Fruit fly (Drosophila melanogaster) whole organism, embryonic: ENCODE data around the gene CG32846.

Experiments
- Ada2b ChIP-seq: fragments of 200-800 bp; sonication (Bioruptor generic); IDR thresholded peaks from 2 replicates; pipeline ENCODE4 v1.3.6; 2022; ENCODE audit warnings: missing biosample characterization, missing genetic modification characterization
- CG10147 ChIP-seq: fragments of 200-800 bp; sonication (Bioruptor generic); optimal IDR thresholded peaks from 2 replicates; lab custom pipeline; 2019; ENCODE audit warnings: missing biosample characterization, mild to moderate bottlenecking, missing genetic modification characterization, moderate library complexity
- CG10543 ChIP-seq: fragments of 200-800 bp; sonication (Bioruptor generic); optimal IDR thresholded peaks from 3 replicates; lab custom pipeline; 2017; ENCODE audit warnings: missing biosample characterization, mild to moderate bottlenecking, missing genetic modification characterization, moderate library complexity
- CG10565 ChIP-seq: fragments of 200-800 bp; sonication (Bioruptor generic); optimal IDR thresholded peaks from 3 replicates; lab custom pipeline; 2016; ENCODE audit warnings: missing biosample characterization, mild to moderate bottlenecking, missing genetic modification characterization
- CG10959 ChIP-seq: fragments of 200-800 bp; sonication (Bioruptor generic); IDR thresholded peaks from 2 replicates; pipeline ENCODE4 v1.3.6; 2022; ENCODE audit warnings: missing biosample characterization, missing genetic modification characterization
- CG11247 ChIP-seq: fragments of 200-800 bp; sonication (Bioruptor generic); IDR thresholded peaks from 2 replicates; pipeline ENCODE4 v1.3.6; 2022; ENCODE audit warnings: missing biosample characterization, missing genetic modification characterization
- CG11504 ChIP-seq: fragments of 200-800 bp; sonication (Bioruptor generic); optimal IDR thresholded peaks from 3 replicates; lab custom pipeline; 2019; ENCODE audit warnings: missing biosample characterization, mild to moderate bottlenecking, missing genetic modification characterization, moderate library complexity
- CG13287 ChIP-seq: fragments of 200-800 bp; sonication (Bioruptor generic); IDR thresholded peaks from 2 replicates; pipeline ENCODE4 v1.3.6; 2022; ENCODE audit warnings: missing biosample characterization, missing genetic modification characterization; ENCODE audit not compliant: partially characterized antibody
- CG13296 ChIP-seq: fragments of 200-800 bp; sonication (Bioruptor generic); optimal IDR thresholded peaks from 3 replicates; lab custom pipeline; 2018; ENCODE audit warnings: missing biosample characterization, mild to moderate bottlenecking, missing genetic modification characterization
- CG13624 ChIP-seq: fragments of 200-800 bp; sonication (Bioruptor generic); optimal IDR thresholded peaks from 2 replicates; lab custom pipeline; 2016; ENCODE audit warnings: missing biosample characterization, missing genetic modification characterization
- CG14014 ChIP-seq: fragments of 200-800 bp; sonication (Bioruptor generic); IDR thresholded peaks from 2 replicates; pipeline ENCODE4 v1.3.6; 2022; ENCODE audit warnings: missing biosample characterization, missing genetic modification characterization
- CG15514 ChIP-seq: fragments of 200-800 bp; sonication (Bioruptor generic); optimal IDR thresholded peaks from 3 replicates; lab custom pipeline; 2017; ENCODE audit warnings: missing biosample characterization, missing genetic modification characterization, mild to moderate bottlenecking, moderate library complexity, missing genetic modification reagents
- CG2129 ChIP-seq: fragments of 200-800 bp; sonication (Bioruptor generic); IDR thresholded peaks from 2 replicates; pipeline ENCODE4 v1.3.6; 2022; ENCODE audit warnings: missing biosample characterization, missing genetic modification characterization; ENCODE audit not compliant: partially characterized antibody
- CG3281 ChIP-seq: fragments of 200-800 bp; sonication (Bioruptor generic); optimal IDR thresholded peaks from 3 replicates; lab custom pipeline; 2017; ENCODE audit warnings: missing biosample characterization, mild to moderate bottlenecking, missing genetic modification characterization
- CG34376 ChIP-seq: fragments of 200-800 bp; sonication (Bioruptor generic); optimal IDR thresholded peaks from 2 replicates; lab custom pipeline; 2018; ENCODE audit warnings: missing biosample characterization, mild to moderate bottlenecking, missing genetic modification characterization
- CG6175 ChIP-seq: fragments of 200-800 bp; sonication (Bioruptor generic); IDR thresholded peaks from 3 replicates; pipeline ENCODE4 v1.3.6; 2022; ENCODE audit warnings: missing biosample characterization, missing genetic modification characterization
- CG6272 ChIP-seq: fragments of 200-800 bp; sonication (Bioruptor generic); IDR thresholded peaks from 2 replicates; pipeline ENCODE4 v1.3.6; 2022; ENCODE audit warnings: missing biosample characterization, missing genetic modification characterization
- CG8290 ChIP-seq, 3 experiments: fragments of 200-800 bp; sonication (Bioruptor generic); optimal IDR thresholded peaks; 2 replicates each; lab custom pipeline; 2016 to 2019; ENCODE audit warnings: missing biosample characterization in 3 of 3, missing genetic modification characterization in 3 of 3, mild to moderate bottlenecking in 2 of 3, moderate library complexity in 1 of 3
- CTCF ChIP-seq: fragments of 200-800 bp; sonication (Bioruptor generic); optimal IDR thresholded peaks from 2 replicates; lab custom pipeline; 2017; ENCODE audit warnings: missing biosample characterization, mild to moderate bottlenecking, missing genetic modification characterization, moderate library complexity
- ERR ChIP-seq: fragments of 200-800 bp; sonication (Bioruptor generic); optimal IDR thresholded peaks from 2 replicates; lab custom pipeline; 2016; ENCODE audit warnings: missing biosample characterization, missing genetic modification characterization
- Ets65A ChIP-seq: fragments of 200-800 bp; sonication (Bioruptor generic); peaks from one replicate; lab custom pipeline; 2016; ENCODE audit warnings: missing biosample characterization, missing genetic modification characterization
- HLH4C ChIP-seq: fragments of 200-800 bp; sonication (Bioruptor generic); IDR thresholded peaks from 3 replicates; pipeline ENCODE4 v1.3.6; 2022; ENCODE audit warnings: missing biosample characterization, missing genetic modification characterization; ENCODE audit not compliant: partially characterized antibody
- Neu2 ChIP-seq: fragments of 200-800 bp; sonication (Bioruptor generic); optimal IDR thresholded peaks from 3 replicates; lab custom pipeline; 2016; ENCODE audit warnings: missing biosample characterization, missing genetic modification characterization, borderline replicate concordance
- Nf-YB ChIP-seq: fragments of 200-800 bp; sonication (Bioruptor generic); optimal IDR thresholded peaks from 3 replicates; lab custom pipeline; 2019; ENCODE audit warnings: missing biosample characterization, mild to moderate bottlenecking, missing genetic modification characterization, moderate library complexity
- Pdp1 ChIP-seq, 2 experiments: fragments of 200-800 bp; sonication (Bioruptor generic); optimal IDR thresholded peaks; 3 replicates each; lab custom pipeline; 2016; ENCODE audit warnings: missing biosample characterization in 2 of 2, missing genetic modification characterization in 2 of 2, mild to moderate bottlenecking in 1 of 2, moderate library complexity in 1 of 2
- Ptx1 ChIP-seq: fragments of 200-800 bp; sonication (Bioruptor generic); IDR thresholded peaks from 2 replicates; pipeline ENCODE4 v1.3.6; 2022; ENCODE audit warnings: missing biosample characterization, missing genetic modification characterization
- Scr ChIP-seq: fragments of 200-800 bp; sonication (Bioruptor generic); IDR thresholded peaks from 2 replicates; pipeline ENCODE4 v1.3.6; 2022; ENCODE audit warnings: missing biosample characterization, missing genetic modification characterization; ENCODE audit not compliant: partially characterized antibody
- amos ChIP-seq: fragments of 200-800 bp; sonication (Bioruptor generic); IDR thresholded peaks from 2 replicates; pipeline ENCODE4 v1.3.6; 2022; ENCODE audit warnings: missing biosample characterization, missing genetic modification characterization; ENCODE audit not compliant: partially characterized antibody
- bab2 ChIP-seq: fragments of 200-800 bp; sonication (Bioruptor generic); optimal IDR thresholded peaks from 2 replicates; lab custom pipeline; 2016; ENCODE audit warnings: missing biosample characterization, missing genetic modification characterization
- crp ChIP-seq, 2 experiments: fragments of 200-800 bp; sonication (Bioruptor generic); optimal IDR thresholded peaks; 2 replicates in 1 of 2; 3 replicates in 1 of 2; lab custom pipeline; 2017; ENCODE audit warnings: missing biosample characterization in 2 of 2, missing genetic modification characterization in 2 of 2, mild to moderate bottlenecking in 1 of 2, moderate library complexity in 1 of 2
- dm ChIP-seq: fragments of 200-800 bp; sonication (Bioruptor generic); optimal IDR thresholded peaks from 3 replicates; lab custom pipeline; 2016; ENCODE audit warnings: missing biosample characterization, missing genetic modification characterization
- dysf ChIP-seq: fragments of 200-800 bp; sonication (Bioruptor generic); IDR thresholded peaks from 3 replicates; pipeline ENCODE4 v1.3.6; 2022; ENCODE audit warnings: missing biosample characterization, missing genetic modification characterization
- eve ChIP-seq, 2 experiments: fragments of >200 bp; optimal IDR thresholded peaks; 2 replicates each; lab custom pipeline; 2017; ENCODE audit warnings: missing biosample characterization in 2 of 2, missing genetic modification characterization in 2 of 2
- ind ChIP-seq: fragments of 200-800 bp; sonication (Bioruptor generic); optimal IDR thresholded peaks from 3 replicates; lab custom pipeline; 2016; ENCODE audit warnings: missing biosample characterization, missing genetic modification characterization
- knrl ChIP-seq: fragments of 200-800 bp; sonication (Bioruptor generic); IDR thresholded peaks from 3 replicates; pipeline ENCODE4 v1.3.6; 2022; ENCODE audit warnings: missing biosample characterization, missing genetic modification characterization; ENCODE audit not compliant: partially characterized antibody
- lola ChIP-seq, 3 experiments: fragments of >200 bp in 2 of 3; fragments of 200-800 bp in 1 of 3; sonication (Bioruptor generic) in 1 of 3; optimal IDR thresholded peaks; 2 replicates each; lab custom pipeline; 2017 to 2019; ENCODE audit warnings: missing biosample characterization in 3 of 3, missing genetic modification characterization in 3 of 3, mild to moderate bottlenecking in 1 of 3, moderate library complexity in 1 of 3
- org-1 ChIP-seq: fragments of 200-800 bp; sonication (Bioruptor generic); optimal IDR thresholded peaks from 2 replicates; lab custom pipeline; 2017; ENCODE audit warnings: missing biosample characterization, missing genetic modification characterization
- phol ChIP-seq: fragments of 200-800 bp; sonication (Bioruptor generic); optimal IDR thresholded peaks from 3 replicates; lab custom pipeline; 2018; ENCODE audit warnings: missing biosample characterization, mild to moderate bottlenecking, missing genetic modification characterization, moderate library complexity
- pita ChIP-seq: fragments of 200-800 bp; sonication (Bioruptor generic); optimal IDR thresholded peaks from 2 replicates; lab custom pipeline; 2017; ENCODE audit warnings: missing biosample characterization, mild to moderate bottlenecking, missing genetic modification characterization
- pros ChIP-seq: fragments of 200-800 bp; sonication (Bioruptor generic); optimal IDR thresholded peaks from 3 replicates; lab custom pipeline; 2019; ENCODE audit warnings: missing biosample characterization, mild to moderate bottlenecking, missing genetic modification characterization, moderate library complexity
- sqz ChIP-seq: fragments of 200-800 bp; sonication (Bioruptor generic); optimal IDR thresholded peaks from 3 replicates; lab custom pipeline; 2018; ENCODE audit warnings: missing biosample characterization, mild to moderate bottlenecking, missing genetic modification characterization
- stwl ChIP-seq: fragments of 200-800 bp; sonication (Bioruptor generic); optimal IDR thresholded peaks from 3 replicates; lab custom pipeline; 2018; ENCODE audit warnings: missing biosample characterization, mild to moderate bottlenecking, missing genetic modification characterization, moderate library complexity
- sug ChIP-seq: fragments of 200-800 bp; optimal IDR thresholded peaks from 2 replicates; lab custom pipeline; 2019; ENCODE audit warnings: missing biosample characterization, mild to moderate bottlenecking, missing genetic modification characterization, moderate library complexity
- tgo ChIP-seq: fragments of 200-800 bp; sonication (Bioruptor generic); IDR thresholded peaks from 3 replicates; pipeline ENCODE4 v1.3.6; 2022; ENCODE audit warnings: missing biosample characterization, missing genetic modification characterization
- tio ChIP-seq: fragments of 200-800 bp; sonication (Bioruptor generic); optimal IDR thresholded peaks from 2 replicates; lab custom pipeline; 2017; ENCODE audit warnings: missing biosample characterization, missing genetic modification characterization, inconsistent platforms
- ttk ChIP-seq: fragments of 200-800 bp; sonication (Bioruptor generic); IDR thresholded peaks from 2 replicates; pipeline ENCODE4 v2.1.2; 2022; ENCODE audit warnings: missing biosample characterization, missing genetic modification characterization
- unc-4 ChIP-seq: fragments of 200-800 bp; sonication (Bioruptor generic); IDR thresholded peaks from 2 replicates; pipeline ENCODE4 v1.3.6; 2022; ENCODE audit warnings: missing biosample characterization, missing genetic modification characterization; ENCODE audit not compliant: partially characterized antibody

Gene CG32846

dm6 chr3L:2987749-2988148 lies 36.3 kb upstream of the CG32846 start (continued):
- 0 out of 3 replicates have a peak, but pooled peaks have one; percentile 16 for TF ChIP-seq tgo (GFP tag; lab: Robert Waterston, UW)
- TF ChIP-seq CG10543: no peak
- no peak for TF ChIP-seq CG13624 (GFP tag; lab: Kevin White, UChicago)
- TF ChIP-seq ttk (GFP tag; lab: Robert Waterston, UW): 0 out of 2 replicates have a peak, but pooled peaks have one; percentile 6
- TF ChIP-seq dysf (GFP tag; lab: Robert Waterston, UW): peak; percentile 46; the same call in 1 of the 3 replicates
- TF ChIP-seq sqz (GFP tag; lab: Kevin White, UChicago): no peak
- peak; percentile 90 for TF ChIP-seq Ets65A (GFP tag; lab: Kevin White, UChicago)
- 0 out of 2 replicates have a peak, but pooled peaks have one; percentile 15 for TF ChIP-seq Ada2b
- no peak for TF ChIP-seq CG11247 (GFP tag; lab: Robert Waterston, UW)
- TF ChIP-seq CG3281 (GFP tag; lab: Kevin White, UChicago): peak; percentile 18
- TF ChIP-seq Pdp1 (GFP tag; optimal IDR thresholded peaks at IDR 0.05; lab: Kevin White, UChicago): no peak

DNA sequence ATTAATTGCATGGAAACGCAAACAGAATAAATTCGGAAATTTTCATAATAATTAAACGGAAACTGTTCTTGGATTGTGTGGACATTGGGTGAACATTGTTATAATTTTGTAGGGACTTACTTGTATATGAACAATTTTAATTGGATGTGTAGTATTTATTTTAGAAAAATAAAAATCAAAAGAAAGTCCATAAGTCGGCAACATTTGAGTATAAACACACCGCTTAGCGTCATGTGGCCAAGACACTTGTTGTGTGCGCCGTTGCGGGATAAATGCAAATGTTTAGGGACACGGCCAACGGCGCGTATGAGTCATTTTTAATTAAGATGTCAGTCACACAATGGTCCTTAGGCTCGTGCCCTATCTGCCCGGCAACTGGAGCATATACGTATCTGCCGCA lies 34.9 kb upstream of the CG32846 start:
- TF ChIP-seq CG11504: peak; percentile 94
- no peak for TF ChIP-seq ind (GFP tag; lab: Kevin White, UChicago)
- TF ChIP-seq sqz (GFP tag; lab: Kevin White, UChicago): no peak
- TF ChIP-seq CG6272 (GFP tag; lab: Robert Waterston, UW): no peak
- TF ChIP-seq pita: no peak
- TF ChIP-seq eve (GFP tag; optimal IDR thresholded peaks at IDR 0.05; lab: Kevin White, UChicago): no peak
- TF ChIP-seq, all 482 proteins: peak for 1

DNA sequence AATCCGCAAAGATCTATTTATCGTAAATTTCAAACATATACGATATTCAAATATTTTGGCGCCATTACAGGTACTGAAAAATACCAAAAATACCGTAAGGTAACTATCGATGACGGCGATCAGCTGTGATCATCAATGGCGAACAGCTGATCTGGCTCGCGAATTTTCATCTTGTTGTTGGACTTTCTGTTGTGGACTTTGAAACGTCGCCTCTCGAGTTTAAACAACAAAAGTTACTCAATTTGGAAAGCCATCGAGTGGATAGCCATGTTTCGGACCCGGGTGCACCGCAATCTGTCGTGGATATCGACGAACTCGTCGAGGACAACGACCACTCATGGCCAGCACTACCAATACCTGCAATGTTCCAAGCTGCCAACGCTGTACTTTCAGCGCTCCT lies 29.4 kb upstream of the CG32846 start, which contains the start of gene CPT2:
Gene CPT2, plus strand, starts transcription at position 167 of the 400 bp plus-strand sequence.
- TF ChIP-seq phol (no peak), Scr (GFP tag; lab: Robert Waterston, UW) (peak; percentile 68), unc-4 (GFP tag; lab: Robert Waterston, UW) (peak; percentile 62), dm (GFP tag; lab: Kevin White, UChicago) (no peak), CG2129 (GFP tag; lab: Robert Waterston, UW) (peak; percentile 55; the same call in 1 of the 2 replicates), CG10959 (no peak), CG8290 (GFP tag; optimal IDR thresholded peaks at IDR 0.05; lab: Kevin White, UChicago) (no peak), CG8290 (tag; optimal IDR thresholded peaks at IDR 0.05; lab: Kevin White, UChicago) (no peak), CG13287 (GFP tag; lab: Robert Waterston, UW) (peak; percentile 74), CG13296 (GFP tag; lab: Kevin White, UChicago) (no peak), CG10565 (GFP tag; lab: Kevin White, UChicago) (no peak), CTCF (GFP tag; lab: Kevin White, UChicago) (no peak), stwl (tag; lab: Kevin White, UChicago) (peak; percentile 51), Neu2 (GFP tag; lab: Kevin White, UChicago) (no peak), CG15514 (GFP tag; lab: Kevin White, UChicago) (peak; percentile 76), lola (GFP tag; optimal IDR thresholded peaks at IDR 0.05; lab: Kevin White, UChicago) (no peak), Ptx1 (GFP tag; lab: Robert Waterston, UW) (no peak), knrl (peak; percentile 47; the same call in 1 of the 3 replicates), amos (GFP tag; lab: Robert Waterston, UW) (peak; percentile 59), HLH4C (GFP tag; lab: Robert Waterston, UW) (peak; percentile 61), pros (no peak), bab2 (no peak), crp (GFP tag; optimal IDR thresholded peaks at IDR 0.05; lab: Kevin White, UChicago) (peak; percentile 55 to 92), CG34376 (no peak), ERR (no peak), sug (no peak), org-1 (GFP tag; lab: Kevin White, UChicago) (no peak), CG10147 (no peak), CG6175 (GFP tag; lab: Robert Waterston, UW) (no peak), CG14014 (GFP tag; lab: Robert Waterston, UW) (no peak), Nf-YB (no peak), tio (GFP tag; lab: Kevin White, UChicago) (no peak)
